Fruit fly (Drosophila melanogaster) whole organism, adult: Measurements from ENCODE around the gene CG14518.

Experiments
- CG11617 ChIP-seq: fragments of 200-800 bp; sonication (Bioruptor generic); optimal IDR thresholded peaks from 2 replicates; lab custom pipeline; 2017; ENCODE audit warnings: mild to moderate bottlenecking, missing biosample characterization, missing genetic modification reagents, missing genetic modification characterization
- CG12768 ChIP-seq: fragments of 200-800 bp; sonication (Bioruptor generic); optimal IDR thresholded peaks from 2 replicates; lab custom pipeline; 2017; ENCODE audit warnings: missing biosample characterization, missing genetic modification characterization, mild to moderate bottlenecking, moderate library complexity, missing genetic modification reagents
- CG1620 ChIP-seq: fragments of 200-800 bp; sonication (Bioruptor generic); optimal IDR thresholded peaks from 2 replicates; lab custom pipeline; 2016; ENCODE audit warnings: missing biosample characterization, missing genetic modification characterization
- CG33017 ChIP-seq: fragments of 200-800 bp; sonication (Bioruptor generic); optimal IDR thresholded peaks from 2 replicates; lab custom pipeline; 2018; ENCODE audit warnings: missing biosample characterization, mild to moderate bottlenecking, missing genetic modification characterization, moderate library complexity
- CG7045 ChIP-seq: fragments of 200-800 bp; sonication (Bioruptor generic); optimal IDR thresholded peaks from 2 replicates; lab custom pipeline; 2017; ENCODE audit warnings: missing biosample characterization, mild to moderate bottlenecking, missing genetic modification characterization
- CG7101 ChIP-seq: fragments of 200-800 bp; sonication (Bioruptor generic); optimal IDR thresholded peaks from 2 replicates; lab custom pipeline; 2018; ENCODE audit warnings: missing biosample characterization, mild to moderate bottlenecking, missing genetic modification characterization, moderate library complexity
- Clk ChIP-seq: fragments of 200-800 bp; sonication (Bioruptor generic); optimal IDR thresholded peaks from 2 replicates; lab custom pipeline; 2017; ENCODE audit warnings: missing biosample characterization, missing genetic modification characterization
- Crg-1 ChIP-seq: fragments of 200-800 bp; sonication (Bioruptor generic); optimal IDR thresholded peaks from 2 replicates; lab custom pipeline; 2016; ENCODE audit warnings: missing biosample characterization, missing genetic modification characterization
- Mnt ChIP-seq: fragments of 200-800 bp; sonication (Bioruptor generic); optimal IDR thresholded peaks from 2 replicates; lab custom pipeline; 2016; ENCODE audit warnings: missing biosample characterization, mild to moderate bottlenecking, missing genetic modification characterization
- cic ChIP-seq: fragments of 200-800 bp; sonication (Bioruptor generic); optimal IDR thresholded peaks from 2 replicates; lab custom pipeline; 2017; ENCODE audit warnings: missing biosample characterization, mild to moderate bottlenecking, missing genetic modification characterization, moderate library complexity
- kay ChIP-seq: fragments of 200-800 bp; sonication (Bioruptor generic); peaks from one replicate; lab custom pipeline; 2016; ENCODE audit warnings: missing biosample characterization, missing genetic modification characterization, borderline replicate concordance
- ovo ChIP-seq: fragments of 200-800 bp; sonication (Bioruptor generic); optimal IDR thresholded peaks from 2 replicates; lab custom pipeline; 2016; ENCODE audit warnings: missing biosample characterization, missing genetic modification characterization
- toe ChIP-seq: fragments of 200-800 bp; sonication (Bioruptor generic); optimal IDR thresholded peaks from 2 replicates; lab custom pipeline; 2016; ENCODE audit warnings: missing biosample characterization, missing genetic modification characterization

dm6 chr3R:29059385-29059784 lies 34.6 kb downstream of the CG14518 start:
- TF ChIP-seq Clk (GFP tag; lab: Kevin White, UChicago) (no peak), kay (GFP tag; lab: Kevin White, UChicago) (no peak), cic (GFP tag; lab: Kevin White, UChicago) (no peak), CG7045 (GFP tag; lab: Kevin White, UChicago) (no peak), Mnt (GFP tag; lab: Kevin White, UChicago) (peak; percentile 11), toe (no peak), CG7101 (no peak), CG11617 (GFP tag; lab: Kevin White, UChicago) (no peak), CG12768 (GFP tag; lab: Kevin White, UChicago) (no peak), CG33017 (no peak), CG1620 (GFP tag; lab: Kevin White, UChicago) (no peak), ovo (GFP tag; lab: Kevin White, UChicago) (no peak), Crg-1 (GFP tag; lab: Kevin White, UChicago) (no peak)
